Worm (Caenorhabditis elegans): ENCODE measurements around the gene W07G4.8.

W07G4.8 gene

ce11 chrV:13049149-13049610, at the start of gene W07G4.8 (continued):
- TF ChIP-seq egl-43 (GFP tag; IDR thresholded peaks at IDR 0.05) (no peak), T26A8.4 (GFP tag; IDR thresholded peaks at IDR 0.05) (no peak), ama-1 (optimal IDR thresholded peaks at IDR 0.05) (peak; percentile 73), dpl-1 (GFP tag; optimal IDR thresholded peaks at IDR 0.05) (no peak), spr-3 (GFP tag; optimal IDR thresholded peaks at IDR 0.05) (no peak), spr-1 (tag; optimal IDR thresholded peaks at IDR 0.05) (no peak), mxl-3 (GFP tag; optimal IDR thresholded peaks at IDR 0.05) (no peak), nhr-77 (tag; optimal IDR thresholded peaks at IDR 0.05) (peak; percentile 38), hmg-1.1 (GFP tag; IDR thresholded peaks at IDR 0.05) (no peak), duxl-1 (tag; optimal IDR thresholded peaks at IDR 0.05; ENCODE audit: poor library complexity) (no peak), tra-1 (GFP tag; IDR thresholded peaks at IDR 0.05) (0 out of 2 replicates have a peak, but pooled peaks have one; percentile 32), ces-1 (GFP tag; optimal IDR thresholded peaks at IDR 0.05) (no peak), F37D6.2 (tag; optimal IDR thresholded peaks at IDR 0.05) (no peak), nhr-28 (tag; optimal IDR thresholded peaks at IDR 0.05) (peak; percentile 79), aly-2 (tag; optimal IDR thresholded peaks at IDR 0.05) (no peak), zfp-3 (GFP tag; conservative IDR thresholded peaks at IDR 0.05) (no peak), set-16 (GFP tag; IDR thresholded peaks at IDR 0.05) (no peak), nhr-10 (tag; optimal IDR thresholded peaks at IDR 0.05) (no peak), nhr-102 (tag; optimal IDR thresholded peaks at IDR 0.05) (no peak)

DNA sequence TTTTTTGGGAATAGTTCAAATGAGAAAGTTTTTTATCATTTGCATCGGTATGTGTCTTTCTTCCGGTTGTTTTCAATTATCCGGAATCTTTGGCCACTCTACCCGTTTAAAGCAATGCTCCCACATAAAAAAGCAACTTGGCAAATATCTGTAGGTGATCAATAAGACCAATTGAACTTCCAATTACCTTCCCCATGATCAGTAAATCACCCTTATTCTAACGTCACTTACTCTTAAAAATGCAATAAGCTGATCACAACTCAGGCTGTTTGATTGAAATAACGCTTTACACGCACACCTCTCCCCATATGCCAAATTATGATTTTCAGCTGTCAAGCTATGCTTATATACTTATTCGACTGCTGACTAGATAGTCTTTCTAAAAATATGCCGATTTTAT, 46.3 kb upstream of the W07G4.8 start, which contains the start of gene C34B4.5:
TSS of gene C34B4.5 (plus strand) at position 301 of the 400 bp plus-strand sequence.
- TF ChIP-seq fkh-10 (GFP tag; optimal IDR thresholded peaks at IDR 0.05) (no peak), mep-1 (tag; optimal IDR thresholded peaks at IDR 0.05) (no peak), mxl-3 (GFP tag; optimal IDR thresholded peaks at IDR 0.05) (no peak), ZK337.2 (GFP tag; IDR thresholded peaks at IDR 0.05) (no peak), Y5F2A.4 (GFP tag; optimal IDR thresholded peaks at IDR 0.05) (no peak), saeg-2 (GFP tag; IDR thresholded peaks at IDR 0.05) (no peak), zag-1 (tag; optimal IDR thresholded peaks at IDR 0.05) (no peak), daf-16 (GFP tag; optimal IDR thresholded peaks at IDR 0.05) (no peak), daf-16 (tag; optimal IDR thresholded peaks at IDR 0.05) (no peak), nhr-28 (tag; optimal IDR thresholded peaks at IDR 0.05) (no peak), spr-3 (GFP tag; optimal IDR thresholded peaks at IDR 0.05) (no peak), F44E2.7 (GFP tag; IDR thresholded peaks at IDR 0.05) (no peak), hif-1 (tag; optimal IDR thresholded peaks at IDR 0.05) (no peak)

DNA sequence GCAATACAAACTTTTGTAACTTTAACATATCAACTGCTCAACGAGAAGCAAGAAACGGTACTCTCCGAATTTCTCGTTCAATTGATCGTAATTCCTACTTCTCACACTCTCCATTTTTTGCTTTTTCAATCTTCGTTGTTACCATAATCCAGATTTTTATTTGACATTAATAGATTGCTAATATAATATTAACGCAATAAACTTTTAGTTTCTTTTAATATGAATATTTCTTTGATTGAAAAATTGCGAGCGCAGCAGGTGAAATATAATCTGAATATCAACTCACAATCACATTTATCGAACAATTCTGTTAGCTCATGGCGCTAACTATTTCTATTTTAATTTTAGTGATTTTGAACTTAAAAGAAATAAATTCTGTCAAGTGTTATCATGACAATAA, 43.0 kb upstream of the W07G4.8 start, which contains the start of gene lurp-4:
TSS of gene lurp-4 (plus strand) at position 301 of the 400 bp plus-strand sequence.
- TF ChIP-seq nhr-41 (GFP tag; IDR thresholded peaks at IDR 0.05) (no peak), lsy-2 (tag; optimal IDR thresholded peaks at IDR 0.05) (no peak), D1046.2 (GFP tag; IDR thresholded peaks at IDR 0.05) (no peak), nhr-10 (tag; optimal IDR thresholded peaks at IDR 0.05) (no peak), zip-11 (GFP tag; IDR thresholded peaks at IDR 0.05) (no peak), ztf-11 (tag; optimal IDR thresholded peaks at IDR 0.05) (no peak), rbr-2 (tag; optimal IDR thresholded peaks at IDR 0.05) (no peak), nhr-77 (tag; optimal IDR thresholded peaks at IDR 0.05) (no peak), Y5F2A.4 (GFP tag; optimal IDR thresholded peaks at IDR 0.05) (no peak), zip-2 (tag; optimal IDR thresholded peaks at IDR 0.05) (no peak), F44E2.7 (GFP tag; IDR thresholded peaks at IDR 0.05) (no peak), madf-5 (GFP tag; IDR thresholded peaks at IDR 0.05) (no peak), skn-1 (tag; optimal IDR thresholded peaks at IDR 0.05) (no peak), fkh-10 (GFP tag; optimal IDR thresholded peaks at IDR 0.05) (no peak), lin-1 (GFP tag; IDR thresholded peaks at IDR 0.05) (no peak), zfp-2 (tag; optimal IDR thresholded peaks at IDR 0.05) (no peak), egl-43 (GFP tag; IDR thresholded peaks at IDR 0.05) (no peak)
